Fruit fly (Drosophila melanogaster): ENCODE measurements around the gene Kdm5.
A peak's percentile ranks its signal among the peaks of the same experiment; 100 is the strongest.

The Kdm5 gene

DNA sequence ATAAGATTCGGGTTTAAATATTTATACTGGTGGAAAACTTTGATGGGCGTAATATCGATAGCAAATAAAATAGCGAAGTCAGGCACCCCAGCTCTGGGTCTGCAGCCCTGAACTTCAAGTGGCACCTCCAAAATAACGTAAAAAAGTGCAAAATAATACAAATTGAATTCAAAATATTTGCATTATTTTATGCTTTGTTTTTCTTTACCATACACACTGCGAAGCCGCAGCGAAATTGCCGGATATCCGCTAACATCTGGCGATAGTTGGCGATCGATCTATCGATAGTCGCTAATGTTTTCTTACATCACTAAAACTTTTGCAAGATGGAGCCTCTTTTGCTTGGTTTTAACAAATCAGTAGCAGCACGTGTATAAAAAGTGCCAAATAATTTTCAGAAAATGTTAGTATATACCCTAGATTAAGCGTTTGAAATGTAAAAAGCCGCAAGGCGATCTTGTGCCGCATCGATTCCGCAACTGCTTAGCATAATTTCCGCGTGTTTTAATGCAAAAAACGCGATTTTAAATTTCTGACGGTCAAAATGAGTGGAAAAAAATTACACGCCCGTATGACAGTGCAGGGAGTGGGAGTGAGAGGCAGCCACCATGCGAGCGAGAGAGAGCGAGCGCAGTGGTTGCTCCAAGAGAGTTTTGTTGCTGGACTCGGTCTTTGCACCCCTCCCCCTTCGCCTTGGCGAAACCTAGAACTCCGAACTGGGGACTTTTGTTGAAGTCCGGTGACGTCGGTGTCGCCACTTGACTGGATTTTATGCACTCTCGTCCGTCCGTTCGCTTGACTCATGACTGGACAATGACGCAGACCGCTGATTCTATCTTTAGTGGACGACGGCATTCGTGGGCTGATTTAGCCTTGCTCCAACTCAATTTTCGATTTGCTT lies 17.6 kb downstream of the Kdm5 start, which contains the start of gene eIF4A:
Gene eIF4A (plus strand): TSS at position 332 of the 901 bp plus-strand sequence.
- peak; percentile 27 for TF ChIP-seq CG17801 (GFP tag; optimal IDR thresholded peaks at IDR 0.05; ENCODE audit: partially characterized antibody)

DNA sequence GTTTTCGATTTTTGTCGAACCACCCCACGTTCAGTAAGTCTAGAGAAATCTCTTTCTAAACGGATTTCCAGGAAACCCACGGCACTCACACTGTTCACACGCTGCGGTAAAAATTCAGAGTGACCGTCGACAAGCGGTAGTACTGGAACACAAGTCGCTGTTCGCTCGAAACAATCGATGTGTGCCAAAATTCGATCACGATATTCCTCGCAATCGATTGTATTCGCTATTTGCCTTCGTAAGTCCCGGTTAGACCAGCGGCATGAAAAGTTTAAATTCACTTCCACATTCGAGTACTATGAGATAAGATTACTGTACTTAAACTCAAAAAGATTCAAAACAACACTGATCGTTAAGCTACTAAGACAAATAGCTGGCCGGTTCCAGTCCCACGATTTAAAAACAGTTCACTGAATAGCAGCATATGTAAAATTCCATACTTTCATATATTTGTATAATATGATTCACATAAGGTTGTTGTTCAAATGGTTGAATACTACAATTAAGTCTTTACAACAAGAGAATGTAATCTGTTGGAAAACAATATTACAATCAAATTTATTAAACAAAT lies 18.4 kb downstream of the Kdm5 start, which contains the start of gene chic:
Gene chic (minus strand): TSS at position 157 of the 571 bp plus-strand sequence.
- peak; percentile 43 for TF ChIP-seq CG17801 (GFP tag; optimal IDR thresholded peaks at IDR 0.05; ENCODE audit: partially characterized antibody)

DNA sequence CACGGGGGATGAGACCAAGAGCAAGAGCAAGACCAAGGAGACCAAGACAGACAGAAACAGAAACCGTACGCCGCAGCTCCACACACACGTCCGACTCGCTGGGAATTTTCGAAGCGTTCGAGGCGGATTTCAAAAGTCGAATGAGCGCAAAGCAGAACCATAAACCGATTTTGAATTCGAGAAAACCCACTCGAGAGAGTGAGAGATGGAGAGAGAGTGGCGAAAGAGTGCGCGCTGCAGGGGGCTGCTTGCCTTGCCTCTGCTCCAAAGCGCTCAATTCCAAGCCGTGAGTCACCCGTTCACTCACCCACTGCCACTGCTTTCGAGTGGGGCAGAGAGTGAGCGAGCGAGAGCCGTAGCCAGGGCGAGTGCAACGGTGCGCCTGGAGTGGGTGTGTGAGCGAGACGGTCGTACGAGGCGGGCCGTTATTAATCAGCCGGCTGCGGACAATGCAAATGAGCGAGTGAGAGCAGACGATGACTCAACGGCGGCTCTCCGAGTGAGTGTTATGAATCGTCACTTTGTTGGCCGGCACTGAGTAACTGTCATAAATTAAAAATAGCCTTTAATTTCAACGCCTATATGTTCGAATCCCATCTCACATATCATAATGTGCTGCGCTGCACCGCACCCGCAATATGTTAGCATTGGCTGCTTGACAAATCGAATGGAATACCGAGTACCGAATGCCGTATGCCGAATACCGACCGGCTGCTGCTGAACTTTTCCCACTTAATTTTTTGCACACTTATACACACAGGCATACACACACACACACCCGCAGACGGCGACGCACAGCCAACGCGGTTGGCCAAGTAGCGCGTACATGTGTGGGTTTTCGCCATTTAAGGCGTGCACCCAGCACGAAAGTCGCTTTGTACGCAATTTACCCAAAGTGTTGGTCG lies 19.1 kb downstream of the Kdm5 start:
- TF ChIP-seq CG17801 (GFP tag; optimal IDR thresholded peaks at IDR 0.05; ENCODE audit: partially characterized antibody) = peak; percentile 70

DNA sequence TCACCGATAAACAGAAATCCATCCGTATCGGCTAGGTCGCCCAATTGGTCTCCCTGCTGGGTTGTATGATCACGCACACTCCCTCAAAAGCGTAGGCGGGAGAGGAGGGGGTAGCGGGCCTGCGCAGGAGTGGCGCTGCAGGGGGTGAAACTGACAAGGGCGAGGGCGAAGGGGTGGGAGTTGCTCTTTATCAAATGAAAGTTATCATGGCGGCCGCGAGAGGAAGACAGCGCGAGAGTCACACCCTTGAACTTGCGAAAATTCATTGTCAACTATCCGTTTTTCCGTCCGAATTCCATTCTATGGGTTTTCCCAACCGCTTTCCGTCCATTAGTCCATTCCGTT lies 20.3 kb downstream of the Kdm5 start:
- TF ChIP-seq CG17801 (GFP tag; optimal IDR thresholded peaks at IDR 0.05; ENCODE audit: partially characterized antibody) = no peak

DNA sequence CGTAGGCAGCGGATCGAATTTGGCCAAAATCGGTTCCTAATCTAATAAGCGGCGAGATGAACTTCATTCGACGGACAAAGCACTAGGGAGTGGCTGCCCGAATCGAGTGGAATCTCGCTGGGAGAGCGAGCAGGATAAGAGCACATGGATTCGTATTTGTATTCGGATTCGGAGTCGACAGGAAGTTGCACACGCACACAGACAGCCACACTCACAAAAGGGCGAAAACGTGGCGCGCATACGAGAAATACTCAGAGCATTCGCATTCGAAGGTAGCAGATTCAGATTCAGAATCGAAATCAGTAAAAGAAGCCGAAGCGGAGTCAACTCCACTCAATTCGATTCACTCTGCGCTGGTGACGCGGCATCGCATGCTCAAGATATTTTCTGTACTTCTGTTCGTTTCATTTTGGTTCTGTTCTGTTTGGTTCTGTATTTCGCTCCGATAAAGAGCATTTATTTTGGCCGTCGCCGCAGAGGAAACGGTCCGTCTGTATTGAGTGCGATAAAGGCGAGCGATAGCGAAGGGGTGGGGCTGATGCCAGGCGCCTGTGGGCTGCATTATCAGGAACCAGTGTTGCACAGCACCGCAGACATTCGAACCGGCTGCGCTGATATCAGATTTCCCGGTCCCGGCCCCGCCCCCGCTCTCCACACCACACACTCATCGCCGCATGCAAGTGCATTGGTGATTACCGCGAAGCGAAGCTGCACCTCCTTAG lies 20.8 kb downstream of the Kdm5 start:
- no peak for TF ChIP-seq CG17801 (GFP tag; optimal IDR thresholded peaks at IDR 0.05; ENCODE audit: partially characterized antibody)

DNA sequence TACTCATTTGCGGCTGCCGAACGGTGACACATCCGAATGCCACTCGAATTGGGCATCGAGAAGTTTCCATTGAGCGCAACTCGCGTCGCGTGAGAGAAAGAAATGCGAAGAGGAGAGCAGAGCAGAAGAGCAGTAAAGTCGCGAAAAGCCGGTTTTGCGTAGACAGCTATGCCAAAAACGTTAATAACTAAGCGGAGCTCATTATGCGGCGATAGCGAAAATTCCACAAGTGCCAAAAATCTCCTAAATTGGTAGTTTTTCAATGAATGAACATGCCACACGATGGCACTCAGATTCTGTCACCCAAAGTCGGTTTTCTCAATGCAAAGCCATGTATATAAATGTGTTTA lies 21.6 kb downstream of the Kdm5 start:
- TF ChIP-seq CG17801 (GFP tag; optimal IDR thresholded peaks at IDR 0.05; ENCODE audit: partially characterized antibody) = no peak

DNA sequence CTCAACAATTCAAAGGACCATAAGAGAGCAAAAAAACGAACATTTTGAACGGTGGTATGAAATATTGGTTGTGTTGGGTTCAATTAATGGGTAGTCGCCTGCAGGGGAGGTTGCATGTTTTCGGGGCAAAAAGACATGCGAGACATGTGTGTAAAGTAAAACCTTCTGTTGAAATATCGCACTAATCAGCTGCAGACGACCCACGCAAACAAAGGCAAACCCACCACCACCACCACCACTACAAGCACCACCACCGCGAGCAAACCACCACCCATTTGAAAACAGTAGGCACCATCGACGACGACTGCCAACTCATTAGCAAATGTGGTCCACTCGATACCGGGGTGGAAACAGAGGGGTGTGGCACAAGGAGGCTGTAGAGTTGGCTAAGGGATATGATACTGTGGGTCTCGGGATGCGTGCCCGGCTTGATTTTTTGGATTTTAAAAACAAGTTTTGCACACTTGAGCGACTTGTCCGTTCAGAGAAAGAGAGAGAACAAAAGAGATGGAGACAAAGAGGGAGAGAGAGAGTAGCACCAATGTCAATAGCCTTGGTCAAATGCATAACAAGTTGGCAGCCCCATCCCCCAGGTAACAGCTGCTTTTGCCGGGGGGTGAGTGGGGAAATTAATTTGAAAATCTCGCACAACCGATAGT lies 22.1 kb downstream of the Kdm5 start:
- no peak for TF ChIP-seq CG17801 (GFP tag; optimal IDR thresholded peaks at IDR 0.05; ENCODE audit: partially characterized antibody)

DNA sequence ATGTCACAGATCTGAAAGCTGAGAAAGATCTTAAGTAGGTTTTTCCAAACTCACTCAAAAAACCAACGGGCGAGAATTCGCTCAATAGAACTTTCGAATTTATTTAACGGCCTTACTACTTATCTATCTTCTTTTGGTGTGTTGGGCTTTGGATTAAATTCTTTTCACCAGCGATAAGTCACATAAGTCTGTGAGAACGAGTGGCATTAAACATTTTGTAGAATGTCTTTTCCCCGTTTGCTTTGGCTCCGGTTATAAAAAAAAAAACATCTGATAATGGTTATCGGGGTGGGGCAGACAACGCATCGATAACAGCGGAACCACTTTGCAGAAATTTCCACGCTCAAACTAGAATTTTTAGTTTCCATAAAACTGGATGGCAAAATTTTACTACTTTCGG lies 23.7 kb downstream of the Kdm5 start:
- TF ChIP-seq CG17801 (GFP tag; optimal IDR thresholded peaks at IDR 0.05; ENCODE audit: partially characterized antibody) = no peak

DNA sequence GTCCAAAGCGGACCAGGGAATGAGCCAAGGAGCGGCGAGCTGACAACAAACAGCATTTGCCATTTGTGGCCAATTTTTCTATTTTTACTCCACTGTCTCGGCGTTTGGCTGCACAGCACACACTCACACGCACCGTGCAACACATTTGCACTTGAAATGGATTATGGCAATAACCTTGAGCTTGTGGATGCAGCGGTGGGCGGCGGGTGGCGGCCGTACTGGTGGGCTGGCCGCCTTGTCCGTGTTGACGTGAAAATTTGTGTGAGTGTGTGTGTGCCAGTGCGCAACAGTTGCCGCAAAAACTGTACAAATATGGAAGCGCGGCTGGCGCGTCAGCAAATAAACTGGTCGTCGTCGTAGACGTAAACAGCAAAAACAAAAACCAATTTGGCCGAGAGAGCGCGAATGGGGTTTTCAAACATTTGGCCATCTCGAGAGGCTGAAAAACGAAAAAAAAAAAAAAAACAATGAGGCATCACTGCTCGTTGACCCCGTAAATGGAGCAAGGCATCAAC lies 24.2 kb downstream of the Kdm5 start:
- no peak for TF ChIP-seq CG17801 (GFP tag; optimal IDR thresholded peaks at IDR 0.05; ENCODE audit: partially characterized antibody)

DNA sequence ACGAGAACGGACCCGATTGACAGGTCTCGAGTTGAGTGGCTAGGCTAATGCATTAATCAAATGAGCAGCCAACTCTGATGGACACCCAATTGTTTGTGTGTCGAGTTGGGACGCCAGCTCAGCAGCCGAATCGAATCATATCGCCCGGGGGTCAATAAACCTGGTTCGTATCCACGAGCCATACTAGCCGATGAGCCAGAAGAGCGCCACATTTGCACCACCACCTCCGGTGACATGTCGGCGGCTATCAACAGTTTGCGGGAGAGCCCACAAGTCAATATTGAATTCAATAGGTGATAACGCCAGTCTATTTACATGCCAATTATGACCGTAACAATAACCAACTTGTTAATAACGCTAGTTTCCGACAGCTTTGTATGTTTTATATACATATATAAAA lies 25.2 kb downstream of the Kdm5 start:
- TF ChIP-seq CG17801 (GFP tag; optimal IDR thresholded peaks at IDR 0.05; ENCODE audit: partially characterized antibody) = no peak

DNA sequence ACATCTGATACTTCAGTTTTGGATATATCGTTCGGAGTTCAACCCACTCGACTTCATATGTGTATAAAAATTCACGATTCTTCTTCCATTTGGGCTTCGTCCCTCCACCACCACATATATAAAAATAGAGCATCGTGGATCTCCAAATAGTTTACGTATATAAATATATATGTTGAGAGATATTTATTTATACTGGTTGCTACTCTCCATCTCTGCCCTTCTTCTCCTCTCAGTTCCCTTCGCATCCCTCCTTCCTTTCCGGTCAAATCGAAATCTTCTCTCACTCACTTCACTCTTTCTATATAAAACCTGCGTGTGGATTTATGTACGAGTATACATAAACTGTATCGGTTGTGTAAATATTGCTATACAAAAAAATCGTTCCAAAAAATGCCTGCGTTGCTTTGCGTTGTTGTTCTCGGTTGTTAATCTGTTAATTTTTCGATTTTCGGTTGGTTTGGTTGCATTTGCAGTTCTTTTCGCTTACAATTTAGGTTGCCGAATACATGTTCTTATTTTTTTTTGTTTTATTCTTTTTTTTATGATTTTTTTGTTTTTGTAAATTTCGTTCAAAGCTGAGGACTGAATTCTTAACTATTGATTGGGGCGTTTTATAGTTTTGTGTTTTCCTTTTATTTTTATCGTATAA lies 26.6 kb downstream of the Kdm5 start:
- no peak for TF ChIP-seq CG17801 (GFP tag; optimal IDR thresholded peaks at IDR 0.05; ENCODE audit: partially characterized antibody)

DNA sequence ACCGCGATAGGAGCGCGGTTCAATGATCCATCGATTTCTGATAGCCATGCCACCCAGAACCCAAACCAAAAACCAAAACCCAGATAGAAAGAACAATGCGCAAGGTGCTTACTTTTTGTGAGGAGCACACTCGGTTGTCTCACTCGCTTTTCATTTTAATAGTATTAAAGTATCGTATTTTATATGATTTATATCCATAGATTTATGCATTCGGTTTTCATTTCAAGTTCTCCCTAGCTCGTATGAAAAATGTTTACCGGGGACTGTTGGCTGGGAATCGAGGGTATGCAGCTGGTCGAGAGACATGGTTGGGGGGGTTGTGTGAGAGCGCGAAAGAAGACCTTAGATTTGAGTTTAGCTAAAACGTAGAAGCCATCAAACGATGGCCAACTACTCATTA lies 27.3 kb downstream of the Kdm5 start:
- TF ChIP-seq CG17801 (GFP tag; optimal IDR thresholded peaks at IDR 0.05; ENCODE audit: partially characterized antibody) = peak; percentile 0

DNA sequence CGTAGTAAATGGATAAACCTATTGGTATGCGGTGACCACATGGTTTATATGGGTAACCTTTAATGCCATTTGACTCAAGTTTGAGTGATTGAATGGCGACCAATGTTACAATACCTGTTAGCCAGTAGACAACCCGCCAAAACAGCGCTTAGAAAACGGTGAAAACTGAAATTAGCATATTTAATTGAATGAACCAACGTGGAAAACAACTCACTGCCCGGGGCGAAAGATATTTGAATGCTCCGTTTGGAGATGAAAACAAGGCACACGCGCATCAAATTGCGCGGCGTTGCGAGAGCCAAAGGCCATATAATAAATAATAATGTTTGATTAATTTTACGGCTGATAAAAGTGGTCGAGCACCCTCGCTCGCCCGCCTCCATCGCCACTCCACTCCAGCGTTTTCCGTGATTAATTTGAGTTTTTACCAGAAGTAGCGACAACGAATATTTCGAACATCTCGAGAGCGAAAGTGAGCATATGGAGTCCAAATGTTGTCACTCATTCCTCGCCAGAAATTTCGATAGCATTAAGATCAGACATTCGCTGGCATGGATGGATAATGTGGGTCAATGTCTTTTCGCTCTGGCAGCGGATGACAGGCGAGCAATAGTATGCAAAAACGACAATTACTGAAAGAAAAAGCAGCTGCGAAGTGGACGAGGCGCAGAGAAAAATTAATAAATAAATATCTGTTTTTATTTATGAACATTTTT lies 28.1 kb downstream of the Kdm5 start:
- TF ChIP-seq CG17801 (GFP tag; optimal IDR thresholded peaks at IDR 0.05; ENCODE audit: partially characterized antibody) = no peak
